Worm (Caenorhabditis elegans) whole organism, L3 larva: ENCODE measurements around the gene sdz-9.

ENCODE experiments used
- ZK546.5 ChIP-seq: sonication (generic microtip); optimal IDR thresholded peaks from 2 replicates; lab custom pipeline; 2017; ENCODE audit warnings: missing biosample characterization, missing genetic modification characterization
- aly-2 ChIP-seq: fragments of 150-350 bp; optimal IDR thresholded peaks from 2 replicates; lab custom pipeline; 2014; ENCODE audit warnings: missing biosample characterization, missing genetic modification characterization
- ceh-16 ChIP-seq: sonication (generic microtip); optimal IDR thresholded peaks from 2 replicates; lab custom pipeline; 2017; ENCODE audit warnings: missing biosample characterization, missing genetic modification characterization
- ceh-28 ChIP-seq: fragments of 150-350 bp; optimal IDR thresholded peaks from 2 replicates; lab custom pipeline; 2014; ENCODE audit warnings: missing biosample characterization, missing genetic modification reagents, missing genetic modification characterization
- ceh-82 ChIP-seq: fragments of 150-350 bp; optimal IDR thresholded peaks from 2 replicates; lab custom pipeline; 2014; ENCODE audit warnings: missing biosample characterization, missing genetic modification characterization
- ceh-9 ChIP-seq: sonication (generic microtip); optimal IDR thresholded peaks from 2 replicates; lab custom pipeline; 2018; ENCODE audit warnings: missing biosample characterization, missing genetic modification characterization
- daf-12 ChIP-seq: fragments of 150-350 bp; optimal IDR thresholded peaks from 2 replicates; lab custom pipeline; 2014; ENCODE audit warnings: missing biosample characterization, missing genetic modification reagents, missing genetic modification characterization
- egl-27 ChIP-seq: sonication (generic microtip); optimal IDR thresholded peaks from 4 replicates; lab custom pipeline; 2017; ENCODE audit warnings: missing biosample characterization, missing genetic modification reagents, missing genetic modification characterization
- egl-5 ChIP-seq: fragments of 150-350 bp; optimal IDR thresholded peaks from 2 replicates; lab custom pipeline; 2017; ENCODE audit warnings: missing biosample characterization, missing genetic modification reagents, missing genetic modification characterization, inconsistent platforms
- elt-1 ChIP-seq: fragments of 150-350 bp; optimal IDR thresholded peaks from 2 replicates; lab custom pipeline; 2014; ENCODE audit warnings: missing biosample characterization, missing genetic modification characterization
- elt-2 ChIP-seq: sonication (generic microtip); optimal IDR thresholded peaks from 2 replicates; lab custom pipeline; 2016; ENCODE audit warnings: missing genetic modification reagents, mild to moderate bottlenecking, missing genetic modification characterization, missing compliant biosample characterization
- elt-3 ChIP-seq, 3 experiments: fragments of 150-350 bp in 1 of 3; sonication (generic microtip) in 2 of 3; optimal IDR thresholded peaks; 2 replicates in 2 of 3; 4 replicates in 1 of 3; lab custom pipeline; 2014 to 2017; ENCODE audit warnings: missing biosample characterization in 3 of 3, missing genetic modification characterization in 3 of 3
- eor-1 ChIP-seq, 2 experiments: fragments of 150-350 bp; optimal IDR thresholded peaks; 2 replicates each; lab custom pipeline; 2014 to 2018; ENCODE audit warnings: missing biosample characterization in 2 of 2, missing genetic modification characterization in 2 of 2
- fkh-10 ChIP-seq: sonication (generic microtip); optimal IDR thresholded peaks from 2 replicates; lab custom pipeline; 2017; ENCODE audit warnings: missing biosample characterization, missing genetic modification reagents, missing genetic modification characterization
- fkh-2 ChIP-seq: fragments of 150-350 bp; optimal IDR thresholded peaks from 2 replicates; lab custom pipeline; 2014; ENCODE audit warnings: missing biosample characterization, missing genetic modification reagents, missing genetic modification characterization
- fos-1 ChIP-seq: fragments of 150-350 bp; optimal IDR thresholded peaks from 2 replicates; lab custom pipeline; 2014; ENCODE audit warnings: missing biosample characterization, missing genetic modification characterization
- hmg-11 ChIP-seq: sonication (generic microtip); optimal IDR thresholded peaks from 2 replicates; lab custom pipeline; 2016; ENCODE audit warnings: missing genetic modification characterization, missing compliant biosample characterization
- lin-15B ChIP-seq: fragments of 150-350 bp; optimal IDR thresholded peaks from 2 replicates; lab custom pipeline; 2014; ENCODE audit warnings: missing biosample characterization, missing genetic modification characterization
- lin-39 ChIP-seq: fragments of 150-350 bp; optimal IDR thresholded peaks from 2 replicates; lab custom pipeline; 2018; ENCODE audit warnings: missing biosample characterization, missing genetic modification reagents, missing genetic modification characterization
- lsy-12 ChIP-seq: sonication (generic microtip); optimal IDR thresholded peaks from 2 replicates; lab custom pipeline; 2016; ENCODE audit warnings: mild to moderate bottlenecking, missing genetic modification characterization, missing compliant biosample characterization
- mdl-1 ChIP-seq: fragments of 150-350 bp; optimal IDR thresholded peaks from 2 replicates; lab custom pipeline; 2014; ENCODE audit warnings: missing biosample characterization, missing genetic modification characterization
- mml-1 ChIP-seq: fragments of 150-350 bp; sonication (generic microtip); optimal IDR thresholded peaks from 3 replicates; lab custom pipeline; 2014; ENCODE audit warnings: missing biosample characterization, missing genetic modification characterization
- nfya-1 ChIP-seq: sonication (generic microtip); optimal IDR thresholded peaks from 2 replicates; lab custom pipeline; 2017; ENCODE audit warnings: missing genetic modification characterization, mild to moderate bottlenecking, missing compliant biosample characterization, antibody characterized with exemption, moderate library complexity; ENCODE audit not compliant: insufficient read depth
- nhr-11 ChIP-seq: fragments of 150-350 bp; optimal IDR thresholded peaks from 2 replicates; lab custom pipeline; 2014; ENCODE audit warnings: missing biosample characterization, missing genetic modification characterization
- nhr-12 ChIP-seq: fragments of 150-350 bp; optimal IDR thresholded peaks from 2 replicates; lab custom pipeline; 2014; ENCODE audit warnings: missing biosample characterization, missing genetic modification characterization
- nhr-237 ChIP-seq: fragments of 150-350 bp; optimal IDR thresholded peaks from 2 replicates; lab custom pipeline; 2014; ENCODE audit warnings: missing biosample characterization, missing genetic modification characterization
- nhr-25 ChIP-seq: sonication (generic microtip); optimal IDR thresholded peaks from 2 replicates; lab custom pipeline; 2017; ENCODE audit warnings: missing biosample characterization, missing genetic modification characterization
- nhr-43 ChIP-seq: sonication (generic microtip); optimal IDR thresholded peaks from 2 replicates; lab custom pipeline; 2016; ENCODE audit warnings: mild to moderate bottlenecking, missing genetic modification characterization, missing compliant biosample characterization; ENCODE audit not compliant: poor library complexity, severe bottlenecking
- nhr-67 ChIP-seq: fragments of 150-350 bp; optimal IDR thresholded peaks from 2 replicates; lab custom pipeline; 2014; ENCODE audit warnings: missing biosample characterization, missing genetic modification characterization
- nhr-76 ChIP-seq: fragments of 150-350 bp; sonication (generic microtip); optimal IDR thresholded peaks from 5 replicates; lab custom pipeline; 2014; ENCODE audit warnings: missing biosample characterization, missing genetic modification characterization
- nhr-77 ChIP-seq: fragments of 150-350 bp; optimal IDR thresholded peaks from 2 replicates; lab custom pipeline; 2014; ENCODE audit warnings: missing biosample characterization, missing genetic modification characterization
- pha-4 ChIP-seq: fragments of 150-350 bp; optimal IDR thresholded peaks from 2 replicates; lab custom pipeline; 2014; ENCODE audit warnings: missing biosample characterization, missing genetic modification reagents, missing genetic modification characterization
- pqm-1 ChIP-seq: fragments of 150-350 bp; optimal IDR thresholded peaks from 2 replicates; lab custom pipeline; 2017; ENCODE audit warnings: missing biosample characterization, missing genetic modification characterization, inconsistent platforms
- sea-2 ChIP-seq: fragments of 150-350 bp; sonication (generic microtip); optimal IDR thresholded peaks from 4 replicates; lab custom pipeline; 2014; ENCODE audit warnings: missing biosample characterization, missing genetic modification reagents, missing genetic modification characterization
- skn-1 ChIP-seq: fragments of 150-350 bp; optimal IDR thresholded peaks from 2 replicates; lab custom pipeline; 2014; ENCODE audit warnings: missing biosample characterization, missing genetic modification characterization
- snpc-4 ChIP-seq: fragments of 150-350 bp; optimal IDR thresholded peaks from 2 replicates; lab custom pipeline; 2014; ENCODE audit warnings: missing biosample characterization, missing genetic modification characterization
- tbx-2 ChIP-seq: sonication (generic microtip); optimal IDR thresholded peaks from 2 replicates; lab custom pipeline; 2016; ENCODE audit warnings: mild to moderate bottlenecking, missing genetic modification characterization, missing compliant biosample characterization
- unc-39 ChIP-seq: sonication (generic microtip); optimal IDR thresholded peaks from 4 replicates; lab custom pipeline; 2017; ENCODE audit warnings: missing biosample characterization, missing genetic modification characterization
- unc-62 ChIP-seq: fragments of 150-350 bp; sonication (generic microtip); optimal IDR thresholded peaks from 4 replicates; lab custom pipeline; 2014; ENCODE audit warnings: missing biosample characterization, missing genetic modification reagents, missing genetic modification characterization
- zag-1 ChIP-seq: fragments of 150-350 bp; optimal IDR thresholded peaks from 2 replicates; lab custom pipeline; 2014; ENCODE audit warnings: missing biosample characterization, missing genetic modification characterization
- ztf-11 ChIP-seq: fragments of 150-350 bp; optimal IDR thresholded peaks from 2 replicates; lab custom pipeline; 2014; ENCODE audit warnings: missing biosample characterization, missing genetic modification characterization
- ztf-4 ChIP-seq: fragments of 150-350 bp; optimal IDR thresholded peaks from 2 replicates; lab custom pipeline; 2014; ENCODE audit warnings: missing biosample characterization, missing genetic modification characterization

The sdz-9 gene

ce11 chrII:2797951-2798350, 24.5 kb upstream of the sdz-9 start:
- TF ChIP-seq nhr-77 (tag; lab: Kevin White, UChicago) (no peak), aly-2 (tag; lab: Kevin White, UChicago) (no peak), daf-12 (tag; lab: Kevin White, UChicago) (no peak), mml-1 (tag; lab: Kevin White, UChicago) (no peak), nhr-43 (no peak), snpc-4 (no peak), sea-2 (GFP tag; lab: Kevin White, UChicago) (no peak), nhr-237 (no peak)

ce11 chrII:2796431-2796830, 23.0 kb upstream of the sdz-9 start:
- TF ChIP-seq ztf-11 (no peak), unc-39 (tag; lab: Kevin White, UChicago) (no peak), aly-2 (tag; lab: Kevin White, UChicago) (no peak), fos-1 (tag; lab: Kevin White, UChicago) (no peak), pqm-1 (tag; lab: Kevin White, UChicago) (no peak), ztf-4 (no peak), lsy-12 (tag; lab: Kevin White, UChicago) (no peak), unc-62 (GFP tag; lab: Kevin White, UChicago) (no peak), eor-1 (tag; optimal IDR thresholded peaks at IDR 0.05; lab: Kevin White, UChicago) (no peak), hmg-11 (no peak), lin-39 (tag; lab: Kevin White, UChicago) (no peak), egl-5 (no peak), sea-2 (GFP tag; lab: Kevin White, UChicago) (no peak), elt-2 (tag; lab: Kevin White, UChicago) (no peak), ceh-28 (tag; lab: Kevin White, UChicago) (no peak)

- no peak for TF ChIP-seq egl-5
- TF ChIP-seq nhr-76 (tag; lab: Kevin White, UChicago): no peak
- TF ChIP-seq ceh-28 (tag; lab: Kevin White, UChicago): peak; percentile 75
- no peak for TF ChIP-seq mdl-1 (tag; lab: Kevin White, UChicago)
- TF ChIP-seq nhr-11 (tag; lab: Kevin White, UChicago): no peak
- no peak for TF ChIP-seq nhr-12 (tag; lab: Kevin White, UChicago)
- TF ChIP-seq ztf-4: no peak
- no peak for TF ChIP-seq unc-62 (GFP tag; lab: Kevin White, UChicago)
Measured at ce11 chrII:2795413-2795812, 22.0 kb upstream of the sdz-9 start.

- TF ChIP-seq nhr-67 (tag; lab: Kevin White, UChicago) (no peak), nhr-12 (tag; lab: Kevin White, UChicago) (no peak), fkh-2 (tag; lab: Kevin White, UChicago) (no peak), elt-1 (tag; lab: Kevin White, UChicago) (no peak), unc-39 (tag; lab: Kevin White, UChicago) (no peak), mml-1 (tag; lab: Kevin White, UChicago) (no peak), nfya-1 (tag; lab: Kevin White, UChicago) (no peak), egl-5 (no peak), daf-12 (tag; lab: Kevin White, UChicago) (no peak), fkh-10 (GFP tag; lab: Kevin White, UChicago) (no peak), hmg-11 (no peak), nhr-25 (tag; lab: Kevin White, UChicago) (no peak), ZK546.5 (tag; lab: Kevin White, UChicago) (no peak), nhr-237 (no peak), ceh-16 (tag; lab: Kevin White, UChicago) (no peak)
Measured at ce11 chrII:2791693-2792092, 18.3 kb upstream of the sdz-9 start.

- TF ChIP-seq daf-12 (tag; lab: Kevin White, UChicago): no peak
- TF ChIP-seq, all 47 proteins: peak for 0
Measured at ce11 chrII:2787849-2788248, 14.4 kb upstream of the sdz-9 start.

ce11 chrII:2787031-2787512, 13.6 kb upstream of the sdz-9 start, which contains the start of the genes F08D12.12 and srpa-72:
TSS of gene F08D12.12 (minus strand) at chrII:2787081.
TSS of gene srpa-72 (plus strand) at chrII:2787481.
- TF ChIP-seq nhr-76 (tag; lab: Kevin White, UChicago) (no peak), lin-39 (tag; lab: Kevin White, UChicago) (peak; percentile 63), elt-1 (tag; lab: Kevin White, UChicago) (no peak), zag-1 (no peak), ceh-82 (tag; lab: Kevin White, UChicago) (no peak), lin-15B (tag; lab: Kevin White, UChicago) (peak; percentile 47), elt-2 (tag; lab: Kevin White, UChicago) (peak; percentile 21), pha-4 (no peak), unc-62 (GFP tag; lab: Kevin White, UChicago) (no peak), elt-3 (tag; optimal IDR thresholded peaks at IDR 0.05; lab: Kevin White, UChicago) (no peak), nhr-12 (tag; lab: Kevin White, UChicago) (no peak), egl-5 (no peak), fos-1 (tag; lab: Kevin White, UChicago) (no peak), eor-1 (tag; optimal IDR thresholded peaks at IDR 0.05; lab: Kevin White, UChicago) (no peak), hmg-11 (peak; percentile 85), aly-2 (tag; lab: Kevin White, UChicago) (no peak), tbx-2 (tag; lab: Kevin White, UChicago) (no peak), egl-27 (tag; lab: Kevin White, UChicago) (no peak), skn-1 (no peak), ceh-9 (tag; lab: Kevin White, UChicago) (no peak), nhr-237 (no peak)
